Fruit fly (Drosophila melanogaster) whole organism, embryonic: ENCODE results near the gene drongo.

Source experiments
- Adf1 ChIP-seq: fragments of 200-800 bp; sonication (Bioruptor generic); IDR thresholded peaks from 2 replicates; pipeline ENCODE4 v1.3.6; 2022; ENCODE audit warnings: missing biosample characterization, missing genetic modification characterization
- Bdp1 ChIP-seq: fragments of 200-800 bp; sonication (Bioruptor generic); optimal IDR thresholded peaks from 3 replicates; lab custom pipeline; 2016; ENCODE audit warnings: missing biosample characterization, missing genetic modification characterization
- Bgb ChIP-seq: fragments of 200-800 bp; sonication (Bioruptor generic); IDR thresholded peaks from 2 replicates; pipeline ENCODE4 v1.3.6; 2022; ENCODE audit warnings: missing biosample characterization, missing genetic modification characterization; ENCODE audit not compliant: partially characterized antibody
- CG10274 ChIP-seq: fragments of 200-800 bp; sonication (Bioruptor generic); optimal IDR thresholded peaks from 3 replicates; lab custom pipeline; 2017; ENCODE audit warnings: missing biosample characterization, mild to moderate bottlenecking, missing genetic modification characterization
- CG10366 ChIP-seq: fragments of 200-800 bp; sonication (Bioruptor generic); IDR thresholded peaks from 2 replicates; pipeline ENCODE4 v1.3.6; 2022; ENCODE audit warnings: missing biosample characterization, missing genetic modification characterization
- CG10462 ChIP-seq: fragments of 200-800 bp; sonication (Bioruptor generic); optimal IDR thresholded peaks from 2 replicates; lab custom pipeline; 2016; ENCODE audit warnings: missing biosample characterization, missing genetic modification characterization
- CG13424 ChIP-seq: fragments of 200-800 bp; sonication (Bioruptor generic); optimal IDR thresholded peaks from 2 replicates; lab custom pipeline; 2019; ENCODE audit warnings: missing biosample characterization, mild to moderate bottlenecking, missing genetic modification characterization, moderate library complexity
- CG15514 ChIP-seq: fragments of 200-800 bp; sonication (Bioruptor generic); optimal IDR thresholded peaks from 3 replicates; lab custom pipeline; 2017; ENCODE audit warnings: missing biosample characterization, missing genetic modification characterization, mild to moderate bottlenecking, moderate library complexity, missing genetic modification reagents
- CG1647 ChIP-seq: fragments of 200-800 bp; sonication (Bioruptor generic); optimal IDR thresholded peaks from 3 replicates; lab custom pipeline; 2016; ENCODE audit warnings: missing biosample characterization, missing genetic modification characterization
- CG16815 ChIP-seq: fragments of 200-800 bp; sonication (Bioruptor generic); optimal IDR thresholded peaks from 3 replicates; lab custom pipeline; 2017; ENCODE audit warnings: missing biosample characterization, mild to moderate bottlenecking, missing genetic modification characterization
- CG17328 ChIP-seq: fragments of 200-800 bp; sonication (Bioruptor generic); IDR thresholded peaks from 2 replicates; pipeline ENCODE4 v1.3.6; 2022; ENCODE audit warnings: missing biosample characterization, missing genetic modification characterization
- CG17359 ChIP-seq: fragments of 200-800 bp; sonication (Bioruptor generic); optimal IDR thresholded peaks from 3 replicates; lab custom pipeline; 2018; ENCODE audit warnings: missing biosample characterization, mild to moderate bottlenecking, missing genetic modification characterization, moderate library complexity
- CG18764 ChIP-seq: fragments of 200-800 bp; sonication (Bioruptor generic); optimal IDR thresholded peaks from 3 replicates; lab custom pipeline; 2016; ENCODE audit warnings: missing biosample characterization, missing genetic modification characterization
- CG2712 ChIP-seq: fragments of 200-800 bp; optimal IDR thresholded peaks from 3 replicates; lab custom pipeline; 2019; ENCODE audit warnings: missing biosample characterization, mild to moderate bottlenecking, missing genetic modification characterization, moderate library complexity
- CG31365 ChIP-seq: fragments of 200-800 bp; sonication (Bioruptor generic); optimal IDR thresholded peaks from 2 replicates; lab custom pipeline; 2018; ENCODE audit warnings: missing biosample characterization, mild to moderate bottlenecking, missing genetic modification characterization
- CG31441 ChIP-seq: fragments of 200-800 bp; sonication (Bioruptor generic); IDR thresholded peaks from 2 replicates; pipeline ENCODE4 v1.3.6; 2022; ENCODE audit warnings: missing biosample characterization, missing genetic modification characterization
- CG4707 ChIP-seq: fragments of 200-800 bp; sonication (Bioruptor generic); optimal IDR thresholded peaks from 2 replicates; lab custom pipeline; 2018; ENCODE audit warnings: missing biosample characterization, mild to moderate bottlenecking, missing genetic modification characterization, moderate library complexity
- CG6813 ChIP-seq: fragments of 200-800 bp; sonication (Bioruptor generic); optimal IDR thresholded peaks from 2 replicates; lab custom pipeline; 2017; ENCODE audit warnings: missing biosample characterization, missing genetic modification characterization, mild to moderate bottlenecking, moderate library complexity, missing genetic modification reagents
- CG6854 ChIP-seq: fragments of 200-800 bp; sonication (Bioruptor generic); optimal IDR thresholded peaks from 3 replicates; lab custom pipeline; 2017; ENCODE audit warnings: missing biosample characterization, mild to moderate bottlenecking, missing genetic modification characterization
- Dll ChIP-seq: fragments of 200-800 bp; sonication (Bioruptor generic); IDR thresholded peaks from 4 replicates; pipeline ENCODE4 v1.3.6; 2022; ENCODE audit warnings: missing biosample characterization, missing genetic modification characterization; ENCODE audit not compliant: partially characterized antibody
- Doc3 ChIP-seq: fragments of 200-800 bp; sonication (Bioruptor generic); IDR thresholded peaks from 3 replicates; pipeline ENCODE4 v1.3.6; 2022; ENCODE audit warnings: missing biosample characterization, missing genetic modification characterization; ENCODE audit not compliant: partially characterized antibody
- E2f1 ChIP-seq: fragments of 200-800 bp; sonication (Bioruptor generic); IDR thresholded peaks from 2 replicates; pipeline ENCODE4 v1.3.6; 2022; ENCODE audit warnings: missing biosample characterization, missing genetic modification characterization
- Elba2 ChIP-seq: fragments of 200-800 bp; sonication (Bioruptor generic); optimal IDR thresholded peaks from 3 replicates; lab custom pipeline; 2016; ENCODE audit warnings: missing biosample characterization, missing genetic modification characterization
- Gug ChIP-seq: fragments of 200-800 bp; sonication (Bioruptor generic); IDR thresholded peaks from 4 replicates; pipeline ENCODE4 v1.3.6; 2022; ENCODE audit warnings: missing biosample characterization, missing genetic modification characterization
- Hsf ChIP-seq: fragments of 200-800 bp; sonication (Bioruptor generic); optimal IDR thresholded peaks from 3 replicates; lab custom pipeline; 2016; ENCODE audit warnings: missing biosample characterization, missing genetic modification characterization
- MESR4 ChIP-seq: fragments of 200-800 bp; sonication (Bioruptor generic); optimal IDR thresholded peaks from 2 replicates; lab custom pipeline; 2018; ENCODE audit warnings: missing biosample characterization, mild to moderate bottlenecking, missing genetic modification characterization, moderate library complexity
- Med ChIP-seq: fragments of 200-800 bp; sonication (Bioruptor generic); peaks from one replicate; lab custom pipeline; 2016; ENCODE audit warnings: missing biosample characterization, missing genetic modification characterization, mild to moderate bottlenecking, inconsistent platforms, moderate library complexity
- Mes4 ChIP-seq: fragments of 200-800 bp; sonication (Bioruptor generic); optimal IDR thresholded peaks from 2 replicates; lab custom pipeline; 2016; ENCODE audit warnings: missing biosample characterization, missing genetic modification characterization
- NC2β ChIP-seq: fragments of 200-800 bp; sonication (Bioruptor generic); optimal IDR thresholded peaks from 2 replicates; lab custom pipeline; 2016; ENCODE audit warnings: missing biosample characterization, missing genetic modification characterization
- Oli ChIP-seq: fragments of 200-800 bp; sonication (Bioruptor generic); optimal IDR thresholded peaks from 2 replicates; lab custom pipeline; 2018; ENCODE audit warnings: missing biosample characterization, mild to moderate bottlenecking, missing genetic modification characterization, moderate library complexity
- Pdp1 ChIP-seq, 2 experiments: fragments of 200-800 bp; sonication (Bioruptor generic); optimal IDR thresholded peaks; 3 replicates each; lab custom pipeline; 2016; ENCODE audit warnings: missing biosample characterization in 2 of 2, missing genetic modification characterization in 2 of 2, mild to moderate bottlenecking in 1 of 2, moderate library complexity in 1 of 2
- Poxn ChIP-seq: fragments of 200-800 bp; sonication (Bioruptor generic); IDR thresholded peaks from 2 replicates; pipeline ENCODE4 v1.3.6; 2022; ENCODE audit warnings: missing biosample characterization, missing genetic modification characterization
- Rfx ChIP-seq: fragments of 200-800 bp; sonication (Bioruptor generic); IDR thresholded peaks from 2 replicates; pipeline ENCODE4 v1.3.6; 2022; ENCODE audit warnings: missing biosample characterization, missing genetic modification characterization
- Ssrp ChIP-seq: fragments of 200-800 bp; sonication (Bioruptor generic); optimal IDR thresholded peaks from 2 replicates; lab custom pipeline; 2018; ENCODE audit warnings: missing biosample characterization, mild to moderate bottlenecking, missing genetic modification characterization, moderate library complexity
- ab ChIP-seq: fragments of 200-800 bp; sonication (Bioruptor generic); optimal IDR thresholded peaks from 2 replicates; lab custom pipeline; 2016; ENCODE audit warnings: missing biosample characterization, missing genetic modification characterization
- az2 ChIP-seq: fragments of 200-800 bp; sonication (Bioruptor generic); optimal IDR thresholded peaks from 3 replicates; lab custom pipeline; 2016; ENCODE audit warnings: missing biosample characterization, missing genetic modification characterization
- bigmax ChIP-seq: fragments of 200-800 bp; sonication (Bioruptor generic); optimal IDR thresholded peaks from 2 replicates; lab custom pipeline; 2018; ENCODE audit warnings: missing biosample characterization, mild to moderate bottlenecking, missing genetic modification characterization
- br ChIP-seq: fragments of >200 bp; optimal IDR thresholded peaks from 2 replicates; lab custom pipeline; 2017
- crc ChIP-seq: fragments of 200-800 bp; sonication (Bioruptor generic); optimal IDR thresholded peaks from 2 replicates; lab custom pipeline; 2016; ENCODE audit warnings: missing biosample characterization, missing genetic modification characterization
- da ChIP-seq: fragments of 200-800 bp; sonication (Bioruptor generic); optimal IDR thresholded peaks from 2 replicates; lab custom pipeline; 2016; ENCODE audit warnings: missing biosample characterization, missing genetic modification characterization
- esg ChIP-seq: fragments of 200-800 bp; sonication (Bioruptor generic); conservative IDR thresholded peaks from 2 replicates; pipeline ENCODE4 v1.3.6; 2022; ENCODE audit warnings: missing biosample characterization, missing genetic modification characterization
- ewg ChIP-seq: fragments of 200-800 bp; sonication (Bioruptor generic); optimal IDR thresholded peaks from 3 replicates; lab custom pipeline; 2017; ENCODE audit warnings: mild to moderate bottlenecking, missing biosample characterization, missing genetic modification reagents, missing genetic modification characterization
- gsb ChIP-seq: fragments of 200-800 bp; sonication (Bioruptor generic); IDR thresholded peaks from 2 replicates; pipeline ENCODE4 v1.3.6; 2022; ENCODE audit warnings: missing biosample characterization, missing genetic modification characterization
- hbn ChIP-seq: fragments of 200-800 bp; sonication (Bioruptor generic); IDR thresholded peaks from 2 replicates; pipeline ENCODE4 v1.3.6; 2022; ENCODE audit warnings: missing biosample characterization, missing genetic modification characterization; ENCODE audit not compliant: partially characterized antibody
- her ChIP-seq: fragments of 200-800 bp; sonication (Bioruptor generic); optimal IDR thresholded peaks from 2 replicates; lab custom pipeline; 2016; ENCODE audit warnings: missing biosample characterization, missing genetic modification characterization
- insv ChIP-seq, 2 experiments: fragments of 200-800 bp; sonication (Bioruptor generic); optimal IDR thresholded peaks; 3 replicates each; lab custom pipeline; 2016 to 2018; ENCODE audit warnings: missing biosample characterization in 2 of 2, missing genetic modification characterization in 2 of 2
- odd ChIP-seq: fragments of 200-800 bp; sonication (Bioruptor generic); optimal IDR thresholded peaks from 2 replicates; lab custom pipeline; 2017; ENCODE audit warnings: missing biosample characterization, mild to moderate bottlenecking, missing genetic modification characterization
- peb ChIP-seq: fragments of 200-800 bp; sonication (Bioruptor generic); IDR thresholded peaks from 2 replicates; pipeline ENCODE4 v1.3.6; 2022; ENCODE audit warnings: missing biosample characterization, missing genetic modification characterization
- slbo ChIP-seq: fragments of 200-800 bp; sonication (Bioruptor generic); IDR thresholded peaks from 2 replicates; pipeline ENCODE4 v1.3.6; 2022; ENCODE audit warnings: missing biosample characterization, missing genetic modification characterization
- ttk ChIP-seq: fragments of 200-800 bp; sonication (Bioruptor generic); IDR thresholded peaks from 2 replicates; pipeline ENCODE4 v2.1.2; 2022; ENCODE audit warnings: missing biosample characterization, missing genetic modification characterization

Gene drongo

DNA sequence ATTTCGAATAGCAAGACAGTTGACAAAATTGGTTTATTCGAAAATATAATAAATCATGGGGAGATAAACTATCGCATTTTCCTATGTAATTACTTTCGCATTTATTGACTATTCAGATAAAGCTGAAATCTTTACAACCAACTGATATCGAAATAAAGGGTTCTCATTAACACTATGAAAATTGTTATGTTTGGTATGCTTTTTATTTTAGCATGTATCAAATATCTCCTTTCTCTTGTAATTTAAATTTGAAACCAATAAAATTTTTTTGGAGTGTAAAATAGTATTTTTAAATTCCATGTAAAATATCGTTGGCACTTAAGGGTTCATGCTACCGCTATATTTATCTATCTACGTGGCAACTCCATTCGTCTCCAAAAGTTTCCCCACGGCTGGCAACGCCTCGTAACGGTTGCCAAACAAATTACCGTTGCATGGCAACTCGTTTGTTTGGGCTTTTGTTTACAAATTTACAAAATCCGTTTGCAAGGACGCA, 4.2 kb upstream of the drongo start, which contains the start of gene CG13949 (continued):
- TF ChIP-seq Adf1 (no peak), CG18764 (GFP tag; lab: Kevin White, UChicago) (peak; percentile 10), CG10366 (peak; percentile 79), Elba2 (GFP tag; lab: Kevin White, UChicago) (no peak), crc (GFP tag; lab: Kevin White, UChicago) (no peak), CG6813 (GFP tag; lab: Kevin White, UChicago) (peak; percentile 30), br (no peak), CG1647 (no peak), CG4707 (GFP tag; lab: Kevin White, UChicago) (no peak), gsb (GFP tag; lab: Robert Waterston, UW) (peak; percentile 24; the same call in 1 of the 2 replicates), Gug (peak; percentile 64), Poxn (0 out of 2 replicates have a peak, but pooled peaks have one; percentile 8), Hsf (GFP tag; lab: Kevin White, UChicago) (peak; percentile 64), ewg (peak; percentile 35), Med (GFP tag; lab: Kevin White, UChicago) (peak; percentile 89), Bgb (GFP tag; lab: Robert Waterston, UW) (peak; percentile 65; the same call in 1 of the 2 replicates), bigmax (GFP tag; lab: Kevin White, UChicago) (no peak), CG10462 (peak; percentile 87), Oli (tag; lab: Kevin White, UChicago) (peak; percentile 15), CG2712 (peak; percentile 70), CG13424 (tag; lab: Kevin White, UChicago) (peak; percentile 68), da (no peak), odd (GFP tag; lab: Kevin White, UChicago) (peak; percentile 22), NC2β (peak; percentile 41), esg (GFP tag; lab: Robert Waterston, UW) (peak; percentile 44; the same call in 1 of the 2 replicates), Bdp1 (GFP tag; lab: Kevin White, UChicago) (peak; percentile 31), CG17328 (peak; percentile 73), Dll (GFP tag; lab: Robert Waterston, UW) (0 out of 4 replicates have a peak, but pooled peaks have one; percentile 40), Rfx (GFP tag; lab: Robert Waterston, UW) (peak; percentile 93), insv (GFP tag; optimal IDR thresholded peaks at IDR 0.05; lab: Kevin White, UChicago) (peak in 1 of 2 experiments; percentile 3), hbn (GFP tag; lab: Robert Waterston, UW) (peak; percentile 49; the same call in 1 of the 2 replicates), ab (no peak), CG31441 (GFP tag; lab: Robert Waterston, UW) (peak; percentile 59), az2 (GFP tag; lab: Kevin White, UChicago) (peak; percentile 56), ttk (peak; percentile 80), CG6854 (GFP tag; lab: Kevin White, UChicago) (peak; percentile 21), Mes4 (GFP tag; lab: Kevin White, UChicago) (peak; percentile 21), Pdp1 (GFP tag; optimal IDR thresholded peaks at IDR 0.05; lab: Kevin White, UChicago) (peak; percentile 1 to 66), MESR4 (GFP tag; lab: Kevin White, UChicago) (no peak), CG31365 (tag; lab: Kevin White, UChicago) (no peak), E2f1 (GFP tag; lab: Robert Waterston, UW) (peak; percentile 75), CG15514 (GFP tag; lab: Kevin White, UChicago) (peak; percentile 70), CG17359 (tag; lab: Kevin White, UChicago) (peak; percentile 62), Doc3 (GFP tag; lab: Robert Waterston, UW) (no peak), slbo (GFP tag; lab: Robert Waterston, UW) (peak; percentile 79), Ssrp (tag; lab: Kevin White, UChicago) (peak; percentile 20), CG10274 (GFP tag; lab: Kevin White, UChicago) (no peak), peb (GFP tag; lab: Robert Waterston, UW) (peak; percentile 32; the same call in 1 of the 2 replicates), CG16815 (no peak), her (GFP tag; lab: Kevin White, UChicago) (peak; percentile 58)
